Fruit fly (Drosophila melanogaster): ENCODE data around the gene Clic.

Gene Clic

dm6 chrX:13805554-13805953 lies 16.6 kb downstream of the Clic start:
- TF ChIP-seq pum (GFP tag; optimal IDR thresholded peaks at IDR 0.05) (no peak), HLHmδ (GFP tag; optimal IDR thresholded peaks at IDR 0.05) (peak; percentile 25), sisA (GFP tag; IDR thresholded peaks at IDR 0.05) (no peak), Eip74EF (GFP tag; optimal IDR thresholded peaks at IDR 0.05) (no peak), jigr1 (GFP tag; IDR thresholded peaks at IDR 0.05) (no peak), gt (GFP tag; IDR thresholded peaks at IDR 0.05) (no peak), bbx (GFP tag; IDR thresholded peaks at IDR 0.05; ENCODE audit: partially characterized antibody) (no peak), CG11398 (GFP tag; optimal IDR thresholded peaks at IDR 0.05) (no peak), sob (GFP tag; IDR thresholded peaks at IDR 0.05) (peak; percentile 43; the same call in 1 of the 2 replicates), bab2 (GFP tag; optimal IDR thresholded peaks at IDR 0.05) (no peak), dysf (GFP tag; IDR thresholded peaks at IDR 0.05) (peak; percentile 12; the same call in 1 of the 3 replicates), sr (GFP tag; IDR thresholded peaks at IDR 0.05) (peak; percentile 48; the same call in 1 of the 3 replicates), grn (GFP tag; optimal IDR thresholded peaks at IDR 0.05) (peak; percentile 28), Jarid2 (GFP tag; optimal IDR thresholded peaks at IDR 0.05) (no peak), CG16813 (GFP tag; IDR thresholded peaks at IDR 0.05; ENCODE audit: partially characterized antibody) (no peak), wor (GFP tag; IDR thresholded peaks at IDR 0.05) (no peak), gce (GFP tag; IDR thresholded peaks at IDR 0.05) (peak; percentile 10; the same call in 1 of the 3 replicates), CG15601 (tag; optimal IDR thresholded peaks at IDR 0.05) (peak; percentile 55), fd64A (GFP tag; optimal IDR thresholded peaks at IDR 0.05) (peak; percentile 32), dmrt11E (tag; optimal IDR thresholded peaks at IDR 0.05) (peak; percentile 16), CG2199 (GFP tag; IDR thresholded peaks at IDR 0.05) (0 out of 3 replicates have a peak, but pooled peaks have one; percentile 66), CG1647 (GFP tag; optimal IDR thresholded peaks at IDR 0.05) (no peak), twi (tag; optimal IDR thresholded peaks at IDR 0.05) (peak; percentile 27), kah (GFP tag; optimal IDR thresholded peaks at IDR 0.05) (no peak), CG10274 (GFP tag; optimal IDR thresholded peaks at IDR 0.05) (no peak), knrl (GFP tag; IDR thresholded peaks at IDR 0.05; ENCODE audit: partially characterized antibody) (no peak), shn (GFP tag; optimal IDR thresholded peaks at IDR 0.05) (no peak), bsh (GFP tag; optimal IDR thresholded peaks at IDR 0.05) (peak in 1 of 2 experiments; percentile 32), CG33557 (GFP tag; optimal IDR thresholded peaks at IDR 0.05) (peak; percentile 8), lab (GFP tag; optimal IDR thresholded peaks at IDR 0.05) (peak; percentile 5), sqz (GFP tag; optimal IDR thresholded peaks at IDR 0.05) (no peak), dm (GFP tag; optimal IDR thresholded peaks at IDR 0.05) (peak; percentile 2), CG14710 (tag; optimal IDR thresholded peaks at IDR 0.05) (peak; percentile 32), CG8478 (optimal IDR thresholded peaks at IDR 0.05) (peak; percentile 91), CG4328 (GFP tag; optimal IDR thresholded peaks at IDR 0.05) (no peak), Spps (tag; optimal IDR thresholded peaks at IDR 0.05) (peak; percentile 22), lilli (GFP tag; optimal IDR thresholded peaks at IDR 0.05) (no peak), Nf-YB (GFP tag; optimal IDR thresholded peaks at IDR 0.05) (peak; percentile 16), HmgD (GFP tag; optimal IDR thresholded peaks at IDR 0.05) (peak; percentile 4), Sry-β (GFP tag; optimal IDR thresholded peaks at IDR 0.05) (peak; percentile 12), B-H2 (GFP tag; optimal IDR thresholded peaks at IDR 0.05) (no peak), gsb-n (tag; optimal IDR thresholded peaks at IDR 0.05) (no peak), Sox100B (GFP tag; optimal IDR thresholded peaks at IDR 0.05) (no peak), nerfin-1 (tag; optimal IDR thresholded peaks at IDR 0.05) (peak; percentile 18), CG18764 (GFP tag; optimal IDR thresholded peaks at IDR 0.05) (no peak), CG1832 (GFP tag; optimal IDR thresholded peaks at IDR 0.05) (peak; percentile 76), dmrt99B (tag; optimal IDR thresholded peaks at IDR 0.05) (no peak), Asciz (GFP tag; optimal IDR thresholded peaks at IDR 0.05) (no peak), vfl (GFP tag; optimal IDR thresholded peaks at IDR 0.05) (no peak), NC2β (GFP tag; optimal IDR thresholded peaks at IDR 0.05) (peak; percentile 0)
